Worm (Caenorhabditis elegans) whole organism, late embryonic: Measurements from ENCODE around the gene W02D7.12.

ENCODE experiments used
- K09A11.1 ChIP-seq: sonication (generic microtip); optimal IDR thresholded peaks from 2 replicates; lab custom pipeline; 2017; ENCODE audit warnings: antibody characterized with exemption, mild to moderate bottlenecking, missing genetic modification characterization, missing compliant biosample characterization; ENCODE audit not compliant: insufficient read depth
- ahr-1 ChIP-seq: sonication (generic microtip); optimal IDR thresholded peaks from 2 replicates; lab custom pipeline; 2016; ENCODE audit warnings: missing genetic modification characterization, missing compliant biosample characterization
- ama-1 ChIP-seq: fragments of 150-350 bp; optimal IDR thresholded peaks from 2 replicates; lab custom pipeline; 2014
- ceh-19 ChIP-seq: fragments of 200-800 bp; sonication (Bioruptor generic); optimal IDR thresholded peaks from 2 replicates; lab custom pipeline; 2018; ENCODE audit warnings: mild to moderate bottlenecking, missing genetic modification characterization, missing compliant biosample characterization
- ceh-24 ChIP-seq: sonication (generic microtip); optimal IDR thresholded peaks from 2 replicates; lab custom pipeline; 2016; ENCODE audit warnings: mild to moderate bottlenecking, missing genetic modification characterization, missing compliant biosample characterization
- ceh-45 ChIP-seq: fragments of 200-800 bp; sonication (Bioruptor generic); IDR thresholded peaks from 2 replicates; pipeline ENCODE4 v1.3.6; 2022; ENCODE audit warnings: missing genetic modification reagents, missing genetic modification characterization, missing compliant biosample characterization
- ceh-48 ChIP-seq: sonication (generic microtip); optimal IDR thresholded peaks from 2 replicates; lab custom pipeline; 2016; ENCODE audit warnings: missing genetic modification characterization, inconsistent platforms, missing compliant biosample characterization
- ceh-9 ChIP-seq: sonication (generic microtip); optimal IDR thresholded peaks from 2 replicates; lab custom pipeline; 2016; ENCODE audit warnings: mild to moderate bottlenecking, missing genetic modification characterization, inconsistent platforms, missing compliant biosample characterization
- che-1 ChIP-seq: sonication (generic microtip); optimal IDR thresholded peaks from 2 replicates; lab custom pipeline; 2016; ENCODE audit warnings: mild to moderate bottlenecking, missing genetic modification characterization, missing compliant biosample characterization
- elt-2 ChIP-seq: sonication (generic microtip); optimal IDR thresholded peaks from 2 replicates; lab custom pipeline; 2016; ENCODE audit warnings: missing genetic modification reagents, missing genetic modification characterization, missing compliant biosample characterization
- elt-4 ChIP-seq: sonication (generic microtip); optimal IDR thresholded peaks from 2 replicates; lab custom pipeline; 2016; ENCODE audit warnings: missing genetic modification characterization, missing compliant biosample characterization
- fkh-10 ChIP-seq: fragments of 150-350 bp; optimal IDR thresholded peaks from 2 replicates; lab custom pipeline; 2014; ENCODE audit warnings: missing biosample characterization, missing genetic modification reagents, missing genetic modification characterization
- hlh-13 ChIP-seq: fragments of 200-800 bp; sonication (Bioruptor generic); optimal IDR thresholded peaks from 2 replicates; lab custom pipeline; 2018; ENCODE audit warnings: mild to moderate bottlenecking, missing genetic modification characterization, missing compliant biosample characterization
- hlh-30 ChIP-seq: sonication (generic microtip); optimal IDR thresholded peaks from 2 replicates; lab custom pipeline; 2017; ENCODE audit warnings: antibody characterized with exemption, missing genetic modification characterization, missing compliant biosample characterization; ENCODE audit not compliant: insufficient read depth
- hlh-6 ChIP-seq: sonication (generic microtip); optimal IDR thresholded peaks from 2 replicates; lab custom pipeline; 2016; ENCODE audit warnings: missing genotype, missing genetic modification characterization, missing compliant biosample characterization
- lim-6 ChIP-seq: sonication (generic microtip); optimal IDR thresholded peaks from 2 replicates; lab custom pipeline; 2016; ENCODE audit warnings: missing genetic modification characterization, missing compliant biosample characterization
- lin-11 ChIP-seq: fragments of 200-800 bp; sonication (Bioruptor generic); optimal IDR thresholded peaks from 2 replicates; lab custom pipeline; 2018; ENCODE audit warnings: mild to moderate bottlenecking, missing genetic modification characterization, missing compliant biosample characterization
- nhr-11 ChIP-seq: fragments of 150-350 bp; optimal IDR thresholded peaks from 2 replicates; lab custom pipeline; 2014; ENCODE audit warnings: missing biosample characterization, missing genetic modification characterization
- pat-9 ChIP-seq: fragments of 200-800 bp; sonication (Bioruptor generic); optimal IDR thresholded peaks from 2 replicates; lab custom pipeline; 2018; ENCODE audit warnings: mild to moderate bottlenecking, missing genetic modification characterization, moderate library complexity, missing compliant biosample characterization
- pqm-1 ChIP-seq: sonication (generic microtip); optimal IDR thresholded peaks from 2 replicates; lab custom pipeline; 2016; ENCODE audit warnings: missing genetic modification characterization, missing compliant biosample characterization
- pros-1 ChIP-seq: fragments of 150-350 bp; optimal IDR thresholded peaks from 2 replicates; lab custom pipeline; 2014; ENCODE audit warnings: missing biosample characterization, missing genetic modification reagents, missing genetic modification characterization
- ref-2 ChIP-seq: sonication (generic microtip); optimal IDR thresholded peaks from 2 replicates; lab custom pipeline; 2016; ENCODE audit warnings: missing genetic modification characterization, missing compliant biosample characterization
- sox-2 ChIP-seq: fragments of 200-800 bp; sonication (Bioruptor generic); IDR thresholded peaks from 2 replicates; pipeline ENCODE4 v1.3.6; 2022; ENCODE audit warnings: missing genetic modification reagents, missing genetic modification characterization, missing compliant biosample characterization
- sox-4 ChIP-seq: sonication (generic microtip); optimal IDR thresholded peaks from 2 replicates; lab custom pipeline; 2017; ENCODE audit warnings: mild to moderate bottlenecking, missing genetic modification characterization, inconsistent platforms, missing compliant biosample characterization
- syd-9 ChIP-seq: sonication (generic microtip); optimal IDR thresholded peaks from 2 replicates; lab custom pipeline; 2016; ENCODE audit warnings: mild to moderate bottlenecking, missing genetic modification characterization, moderate library complexity, missing compliant biosample characterization
- tbx-7 ChIP-seq: sonication (generic microtip); optimal IDR thresholded peaks from 2 replicates; lab custom pipeline; 2016; ENCODE audit warnings: missing genotype, missing genetic modification characterization, missing compliant biosample characterization
- ttx-3 ChIP-seq: sonication (generic microtip); optimal IDR thresholded peaks from 2 replicates; lab custom pipeline; 2016; ENCODE audit warnings: missing genetic modification reagents, missing genetic modification characterization, missing compliant biosample characterization
- unc-42 ChIP-seq: sonication (generic microtip); optimal IDR thresholded peaks from 2 replicates; lab custom pipeline; 2016; ENCODE audit warnings: missing genotype, missing genetic modification characterization, missing compliant biosample characterization
- unc-55 ChIP-seq: sonication (generic microtip); optimal IDR thresholded peaks from 2 replicates; lab custom pipeline; 2017; ENCODE audit warnings: missing biosample characterization, missing genetic modification reagents, missing genetic modification characterization
- zip-5 ChIP-seq: sonication (generic microtip); optimal IDR thresholded peaks from 2 replicates; lab custom pipeline; 2016; ENCODE audit warnings: missing genetic modification characterization, missing compliant biosample characterization

The W02D7.12 gene

DNA sequence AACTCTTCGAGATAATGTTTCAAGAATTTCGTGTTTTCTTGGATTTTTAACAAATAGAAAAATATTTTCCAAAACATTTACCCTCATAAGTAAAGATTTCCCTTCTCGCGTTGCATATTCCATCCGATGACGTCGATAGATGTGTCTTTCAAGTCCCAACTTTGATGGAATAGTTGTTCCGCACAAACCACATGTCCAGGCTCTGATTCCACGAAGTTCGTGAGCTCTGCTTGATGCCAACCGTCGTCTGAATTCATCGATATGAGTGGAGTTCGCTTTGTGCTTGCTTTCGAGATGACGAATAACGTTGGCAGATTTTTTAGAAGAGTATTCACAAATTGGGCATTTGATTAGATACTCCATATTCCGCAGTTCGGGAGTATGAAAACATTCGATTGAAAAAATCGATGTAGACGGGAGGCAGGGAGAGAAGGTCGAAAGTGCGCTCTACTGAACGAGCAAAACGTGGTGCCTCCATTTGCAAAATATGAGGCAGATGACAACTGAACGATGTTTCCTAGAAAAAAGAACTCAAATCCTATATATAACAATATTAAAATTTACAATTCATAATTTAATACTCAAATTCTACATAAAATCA, 10.3 kb upstream of the W02D7.12 start, which contains the start of gene W02D7.6:
Gene W02D7.6 (minus strand): TSS at position 573 of the 601 bp plus-strand sequence.
- TF ChIP-seq syd-9 (tag; lab: Kevin White, UChicago) (no peak), ama-1 (lab: Kevin White, UChicago) (peak; percentile 19), ceh-48 (tag; lab: Kevin White, UChicago) (peak; percentile 52)

DNA sequence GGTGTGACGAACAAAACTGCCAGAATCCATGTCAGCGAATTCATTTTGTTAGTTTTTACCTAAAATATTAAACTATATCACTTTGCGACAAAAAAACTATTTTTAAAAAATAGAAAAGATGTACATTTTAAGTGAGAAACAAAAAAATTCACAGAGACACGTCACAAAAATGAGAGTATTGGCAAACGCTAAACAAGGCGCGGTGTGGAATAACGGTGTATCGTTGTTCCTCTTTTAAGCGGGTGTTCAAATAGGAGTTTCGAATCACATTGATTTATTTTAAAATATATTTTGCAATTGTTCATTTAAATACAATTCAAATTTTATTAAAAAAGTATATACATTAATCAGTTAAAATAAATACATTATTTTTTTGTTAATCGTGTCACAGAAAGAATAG, 8.8 kb upstream of the W02D7.12 start, which contains the start of gene sel-9:
Gene sel-9 (minus strand): TSS at position 59 of the 400 bp plus-strand sequence.
- peak; percentile 6 for TF ChIP-seq elt-2 (tag; lab: Kevin White, UChicago)
- no peak for TF ChIP-seq sox-2 (GFP tag; lab: Robert Waterston, UW)
- TF ChIP-seq, all 69 proteins: peak for 1

DNA sequence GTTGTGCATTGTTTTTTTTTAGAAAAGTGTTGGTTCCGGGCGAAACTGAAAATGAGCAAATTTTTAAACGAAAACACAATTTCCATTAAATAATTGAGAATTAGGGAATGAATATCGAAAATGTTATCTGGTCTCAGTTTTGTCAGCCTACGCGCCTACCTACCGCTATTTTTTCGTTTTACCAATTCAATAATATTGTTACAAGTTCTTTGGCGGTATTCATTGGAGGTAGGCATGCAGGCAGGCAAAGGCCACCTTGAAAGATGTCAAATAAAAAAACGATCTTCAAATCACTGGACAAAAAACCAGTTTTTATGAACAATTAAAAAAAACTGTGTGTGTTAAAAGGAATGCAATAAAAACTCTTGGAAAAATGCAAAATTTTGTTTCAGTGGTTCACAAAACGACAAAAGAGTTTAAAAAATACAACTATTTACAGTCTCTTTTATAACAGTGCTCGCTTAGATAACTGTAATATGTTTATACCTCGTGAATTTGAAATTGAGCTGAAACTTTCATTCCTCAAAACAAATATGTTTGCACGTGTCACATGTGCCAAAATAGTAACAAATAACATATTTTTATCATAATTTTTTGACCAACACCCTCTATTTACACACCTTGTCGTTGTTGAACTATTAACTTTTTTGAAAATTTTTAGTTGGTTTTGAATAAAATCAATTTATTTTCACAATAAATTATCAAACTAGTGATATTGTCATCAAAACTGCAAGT, 6.7 kb upstream of the W02D7.12 start, which contains the start of gene W02D7.11:
Gene W02D7.11 (minus strand): TSS at position 51 of the 735 bp plus-strand sequence.
- no peak for TF ChIP-seq unc-55 (GFP tag; lab: Kevin White, UChicago)
- TF ChIP-seq K09A11.1 (tag; lab: Kevin White, UChicago): no peak
- no peak for TF ChIP-seq ttx-3 (tag; lab: Kevin White, UChicago)
- no peak for TF ChIP-seq che-1 (tag; lab: Kevin White, UChicago)
- TF ChIP-seq ref-2: no peak
- TF ChIP-seq ceh-24 (tag; lab: Kevin White, UChicago): no peak
- no peak for TF ChIP-seq ceh-45
- no peak for TF ChIP-seq lin-11 (tag; lab: Kevin White, UChicago)
- TF ChIP-seq syd-9 (tag; lab: Kevin White, UChicago): no peak
- TF ChIP-seq sox-4: no peak
- no peak for TF ChIP-seq elt-4 (tag; lab: Kevin White, UChicago)
- TF ChIP-seq ceh-9: no peak
- TF ChIP-seq hlh-6 (tag; lab: Kevin White, UChicago): no peak
- no peak for TF ChIP-seq fkh-10
- no peak for TF ChIP-seq hlh-13 (GFP tag; lab: Kevin White, UChicago)
- no peak for TF ChIP-seq pqm-1
- TF ChIP-seq, all 69 proteins: peak for 0

DNA sequence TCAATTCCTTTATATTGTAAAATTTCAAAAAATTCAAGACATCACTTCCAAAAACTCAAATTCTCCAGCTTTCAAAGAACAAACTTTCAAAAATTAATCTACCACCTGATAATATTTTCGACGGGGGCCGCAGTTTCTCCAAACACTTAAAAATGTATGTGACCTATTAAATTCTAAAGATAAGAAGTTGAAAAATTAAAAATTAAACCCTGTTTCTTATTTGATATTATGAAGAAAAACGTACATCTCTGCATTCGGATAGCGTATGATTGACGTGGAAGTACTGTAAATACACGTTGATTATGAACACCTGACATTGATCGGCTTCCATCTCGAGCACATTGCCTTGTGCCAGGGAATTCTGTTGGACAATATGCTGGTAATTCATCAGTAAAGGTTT, 5.4 kb upstream of the W02D7.12 start:
- TF ChIP-seq zip-5 (tag; lab: Kevin White, UChicago) (no peak), pros-1 (tag; lab: Kevin White, UChicago) (no peak), unc-42 (tag; lab: Kevin White, UChicago) (no peak), lin-11 (tag; lab: Kevin White, UChicago) (no peak), hlh-30 (tag; lab: Kevin White, UChicago) (no peak), ahr-1 (tag; lab: Kevin White, UChicago) (no peak), ceh-19 (GFP tag; lab: Kevin White, UChicago) (no peak), tbx-7 (tag; lab: Kevin White, UChicago) (no peak), pat-9 (tag; lab: Kevin White, UChicago) (no peak), fkh-10 (no peak), lim-6 (tag; lab: Kevin White, UChicago) (no peak)

DNA sequence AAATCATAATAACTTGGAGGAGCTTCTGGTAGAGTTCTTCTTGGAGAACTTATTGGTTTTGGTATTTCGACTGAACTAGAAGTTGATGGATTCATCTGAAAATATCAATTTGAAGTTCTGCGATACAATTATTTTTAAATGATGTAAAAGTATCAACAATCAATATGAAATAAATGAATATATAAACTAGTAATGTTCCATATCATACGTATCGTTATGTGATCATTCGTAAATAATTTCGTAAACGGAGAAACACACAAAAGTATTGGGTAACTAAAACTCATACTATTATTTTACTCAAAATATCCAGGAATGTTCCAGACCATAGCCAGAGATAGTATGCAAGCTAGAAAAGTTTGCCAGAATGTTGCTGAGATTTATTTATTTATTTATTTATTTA, 4.9 kb upstream of the W02D7.12 start, which contains the start of gene W02D7.8:
Gene W02D7.8 (minus strand): TSS at position 101 of the 400 bp plus-strand sequence.
- TF ChIP-seq nhr-11 (tag; lab: Kevin White, UChicago) (no peak), che-1 (tag; lab: Kevin White, UChicago) (no peak)
